Worm (Caenorhabditis elegans) whole organism, L1 larva: ENCODE measurements around the gene cnb-1.
A peak's percentile ranks its signal among the peaks of the same experiment; 100 is the strongest.

ENCODE experiments used
- C16A3.4 ChIP-seq: fragments of 150-350 bp; optimal IDR thresholded peaks from 2 replicates; lab custom pipeline; 2014; ENCODE audit warnings: missing biosample characterization, missing genetic modification characterization
- Y116A8C.19 ChIP-seq: sonication (generic microtip); optimal IDR thresholded peaks from 2 replicates; lab custom pipeline; 2016; ENCODE audit warnings: missing compliant biosample characterization, missing genetic modification characterization, borderline replicate concordance
- aha-1 ChIP-seq: fragments of 150-350 bp; optimal IDR thresholded peaks from 2 replicates; lab custom pipeline; 2014; ENCODE audit warnings: missing biosample characterization, missing genetic modification characterization
- aly-2 ChIP-seq: fragments of 150-350 bp; optimal IDR thresholded peaks from 2 replicates; lab custom pipeline; 2014; ENCODE audit warnings: missing biosample characterization, missing genetic modification characterization
- ama-1 ChIP-seq: fragments of 150-350 bp; optimal IDR thresholded peaks from 2 replicates; lab custom pipeline; 2014
- ceh-63 ChIP-seq: fragments of 200-800 bp; sonication (Bioruptor generic); optimal IDR thresholded peaks from 2 replicates; lab custom pipeline; 2018; ENCODE audit warnings: mild to moderate bottlenecking, missing genetic modification characterization, missing compliant biosample characterization
- ces-1 ChIP-seq: fragments of 150-350 bp; optimal IDR thresholded peaks from 2 replicates; lab custom pipeline; 2014; ENCODE audit warnings: missing biosample characterization, missing genetic modification reagents, missing genetic modification characterization
- dpl-1 ChIP-seq, 3 experiments: fragments of 150-350 bp in 2 of 3; sonication (generic microtip) in 1 of 3; optimal IDR thresholded peaks; 2 replicates each; lab custom pipeline; 2014 to 2017; ENCODE audit warnings: missing biosample characterization in 3 of 3, missing genetic modification characterization in 3 of 3, missing genetic modification reagents in 3 of 3
- dsc-1 ChIP-seq: sonication (generic microtip); optimal IDR thresholded peaks from 2 replicates; lab custom pipeline; 2016; ENCODE audit warnings: mild to moderate bottlenecking, missing genetic modification characterization, missing compliant biosample characterization
- efl-1 ChIP-seq, 4 experiments: fragments of 150-350 bp; optimal IDR thresholded peaks in 3 of 4; peaks in 1 of 4; 1 replicate in 1 of 4; 2 replicates in 3 of 4; lab custom pipeline; 2014; ENCODE audit warnings: missing biosample characterization in 2 of 4, missing genetic modification characterization in 2 of 4, missing genetic modification reagents in 2 of 4
- efl-3 ChIP-seq: fragments of 200-800 bp; sonication (Bioruptor generic); optimal IDR thresholded peaks from 2 replicates; lab custom pipeline; 2018; ENCODE audit warnings: mild to moderate bottlenecking, missing genetic modification characterization, missing compliant biosample characterization
- egl-13 ChIP-seq: sonication (generic microtip); optimal IDR thresholded peaks from 2 replicates; lab custom pipeline; 2016; ENCODE audit warnings: missing genotype, missing genetic modification reagents, missing genetic modification characterization, missing compliant biosample characterization
- elt-2 ChIP-seq: sonication (generic microtip); optimal IDR thresholded peaks from 2 replicates; lab custom pipeline; 2016; ENCODE audit warnings: missing genetic modification characterization, mild to moderate bottlenecking, inconsistent platforms, missing compliant biosample characterization, missing genetic modification reagents
- elt-3 ChIP-seq, 6 experiments: fragments of 150-350 bp in 1 of 6; sonication (generic microtip); optimal IDR thresholded peaks; 2 replicates each; lab custom pipeline; 2017 to 2018; ENCODE audit warnings: missing biosample characterization in 6 of 6, missing genetic modification characterization in 6 of 6, inconsistent platforms in 1 of 6
- fkh-10 ChIP-seq: sonication (generic microtip); optimal IDR thresholded peaks from 2 replicates; lab custom pipeline; 2017; ENCODE audit warnings: missing biosample characterization, missing genetic modification reagents, missing genetic modification characterization
- fkh-4 ChIP-seq: sonication (generic microtip); optimal IDR thresholded peaks from 2 replicates; lab custom pipeline; 2016; ENCODE audit warnings: missing compliant biosample characterization, missing genetic modification characterization, borderline replicate concordance
- isw-1 ChIP-seq: fragments of 200-800 bp; sonication (Bioruptor generic); IDR thresholded peaks from 2 replicates; pipeline ENCODE4 v1.3.6; 2022; ENCODE audit warnings: missing genetic modification characterization, missing compliant biosample characterization
- jun-1 ChIP-seq: fragments of 150-350 bp; optimal IDR thresholded peaks from 2 replicates; lab custom pipeline; 2014; ENCODE audit warnings: missing biosample characterization, missing genetic modification reagents, missing genetic modification characterization
- lin-13 ChIP-seq: fragments of 150-350 bp; optimal IDR thresholded peaks from 2 replicates; lab custom pipeline; 2014; ENCODE audit warnings: missing biosample characterization, missing genetic modification reagents, missing genetic modification characterization
- lin-35 ChIP-seq, 2 experiments: fragments of 150-350 bp; optimal IDR thresholded peaks; 2 replicates each; lab custom pipeline; 2014; ENCODE audit warnings: missing biosample characterization in 2 of 2, missing genetic modification characterization in 2 of 2, missing genetic modification reagents in 2 of 2
- lin-39 ChIP-seq: fragments of 150-350 bp; optimal IDR thresholded peaks from 2 replicates; lab custom pipeline; 2014; ENCODE audit warnings: missing biosample characterization, missing genetic modification reagents, missing genetic modification characterization
- lir-3 ChIP-seq: sonication (generic microtip); optimal IDR thresholded peaks from 2 replicates; lab custom pipeline; 2016; ENCODE audit warnings: mild to moderate bottlenecking, missing genetic modification characterization, moderate library complexity, missing compliant biosample characterization; ENCODE audit not compliant: poor library complexity
- mdl-1 ChIP-seq, 2 experiments: fragments of 150-350 bp; optimal IDR thresholded peaks; 2 replicates each; lab custom pipeline; 2014 to 2017; ENCODE audit warnings: missing biosample characterization in 2 of 2, missing genetic modification characterization in 2 of 2, inconsistent platforms in 1 of 2
- nhr-28 ChIP-seq: fragments of 150-350 bp; optimal IDR thresholded peaks from 2 replicates; lab custom pipeline; 2014; ENCODE audit warnings: missing biosample characterization, missing genetic modification characterization
- nhr-76 ChIP-seq: sonication (generic microtip); optimal IDR thresholded peaks from 2 replicates; lab custom pipeline; 2017; ENCODE audit warnings: missing biosample characterization, missing genetic modification characterization
- nhr-77 ChIP-seq: fragments of 150-350 bp; optimal IDR thresholded peaks from 2 replicates; lab custom pipeline; 2014; ENCODE audit warnings: missing biosample characterization, missing genetic modification characterization
- nhr-90 ChIP-seq: sonication (generic microtip); optimal IDR thresholded peaks from 2 replicates; lab custom pipeline; 2016; ENCODE audit warnings: mild to moderate bottlenecking, missing genetic modification characterization, missing compliant biosample characterization; ENCODE audit not compliant: poor library complexity
- pag-3 ChIP-seq: sonication (generic microtip); optimal IDR thresholded peaks from 2 replicates; lab custom pipeline; 2017; ENCODE audit warnings: missing genetic modification characterization, mild to moderate bottlenecking, missing compliant biosample characterization, antibody characterized with exemption, borderline replicate concordance; ENCODE audit not compliant: insufficient read depth
- pqm-1 ChIP-seq: sonication (generic microtip); optimal IDR thresholded peaks from 3 replicates; lab custom pipeline; 2017; ENCODE audit warnings: missing biosample characterization, missing genetic modification characterization
- rnt-1 ChIP-seq: sonication (generic microtip); optimal IDR thresholded peaks from 2 replicates; lab custom pipeline; 2016; ENCODE audit warnings: mild to moderate bottlenecking, missing genetic modification characterization, moderate library complexity, missing compliant biosample characterization
- snpc-4 ChIP-seq: fragments of 150-350 bp; optimal IDR thresholded peaks from 2 replicates; lab custom pipeline; 2014; ENCODE audit warnings: missing biosample characterization, missing genetic modification characterization
- snu-23 ChIP-seq: sonication (generic microtip); optimal IDR thresholded peaks from 2 replicates; lab custom pipeline; 2016; ENCODE audit warnings: missing genetic modification characterization, missing compliant biosample characterization
- tbx-2 ChIP-seq: sonication (generic microtip); optimal IDR thresholded peaks from 2 replicates; lab custom pipeline; 2016; ENCODE audit warnings: missing genetic modification characterization, missing compliant biosample characterization
- tlp-1 ChIP-seq: fragments of 150-350 bp; optimal IDR thresholded peaks from 2 replicates; lab custom pipeline; 2014; ENCODE audit warnings: missing biosample characterization, missing genetic modification characterization
- unc-130 ChIP-seq: fragments of 150-350 bp; optimal IDR thresholded peaks from 2 replicates; lab custom pipeline; 2017; ENCODE audit warnings: missing biosample characterization, missing genetic modification characterization, inconsistent platforms
- unc-30 ChIP-seq: sonication (generic microtip); optimal IDR thresholded peaks from 2 replicates; lab custom pipeline; 2017; ENCODE audit warnings: missing biosample characterization, missing genetic modification characterization
- unc-86 ChIP-seq: sonication (generic microtip); optimal IDR thresholded peaks from 2 replicates; lab custom pipeline; 2016; ENCODE audit warnings: missing genetic modification characterization, missing compliant biosample characterization
- unc-98 ChIP-seq: fragments of 200-800 bp; sonication (Bioruptor generic); IDR thresholded peaks from 2 replicates; pipeline ENCODE4 v1.3.6; 2022; ENCODE audit warnings: missing genetic modification characterization, missing compliant biosample characterization
- vab-15 ChIP-seq: sonication (generic microtip); optimal IDR thresholded peaks from 2 replicates; lab custom pipeline; 2017; ENCODE audit warnings: missing genotype, mild to moderate bottlenecking, missing genetic modification characterization, missing compliant biosample characterization

Gene cnb-1

ce11 chrV:11398616-11399015, 23.1 kb downstream of the cnb-1 start, which contains the start of gene nas-17:
nas-17 (plus strand) TSS chrV:11398916.
- TF ChIP-seq fkh-4 (no peak), jun-1 (tag; lab: Kevin White, UChicago) (no peak), unc-86 (tag; lab: Kevin White, UChicago) (no peak), snu-23 (no peak), efl-3 (GFP tag; lab: Kevin White, UChicago) (no peak), lin-35 (GFP tag; optimal IDR thresholded peaks at IDR 0.05; lab: Kevin White, UChicago) (no peak), lir-3 (tag; lab: Kevin White, UChicago) (no peak), tbx-2 (tag; lab: Kevin White, UChicago) (no peak), Y116A8C.19 (no peak), snpc-4 (tag; lab: Kevin White, UChicago) (no peak), efl-1 (optimal IDR thresholded peaks at IDR 0.05; lab: Kevin White, UChicago) (no peak), efl-1 (GFP tag; optimal IDR thresholded peaks at IDR 0.05 in 1 of 2; lab: Kevin White, UChicago) (no peak), aha-1 (tag; lab: Kevin White, UChicago) (no peak), unc-130 (no peak), unc-98 (GFP tag; lab: Robert Waterston, UW) (no peak), nhr-76 (tag; lab: Kevin White, UChicago) (no peak), lin-13 (no peak), nhr-28 (tag; lab: Kevin White, UChicago) (no peak), unc-30 (tag; lab: Kevin White, UChicago) (no peak), mdl-1 (tag; optimal IDR thresholded peaks at IDR 0.05; lab: Kevin White, UChicago) (no peak)

ce11 chrV:11402610-11403009, 27.1 kb downstream of the cnb-1 start, which contains the start of gene nas-19:
nas-19 (minus strand) TSS chrV:11402710.
- TF ChIP-seq dsc-1 (tag; lab: Kevin White, UChicago) (no peak), fkh-10 (GFP tag; lab: Kevin White, UChicago) (no peak), pag-3 (no peak), lir-3 (tag; lab: Kevin White, UChicago) (no peak)

ce11 chrV:11403059-11403458, 27.5 kb downstream of the cnb-1 start:
- TF ChIP-seq ceh-63 (no peak), Y116A8C.19 (no peak), C16A3.4 (tag; lab: Kevin White, UChicago) (no peak), nhr-77 (tag; lab: Kevin White, UChicago) (no peak), ces-1 (GFP tag; lab: Kevin White, UChicago) (no peak), pag-3 (no peak), elt-3 (tag; optimal IDR thresholded peaks at IDR 0.05; lab: Kevin White, UChicago) (no peak), elt-2 (tag; lab: Kevin White, UChicago) (peak; percentile 92), lin-39 (tag; lab: Kevin White, UChicago) (no peak), vab-15 (tag; lab: Kevin White, UChicago) (no peak), dpl-1 (GFP tag; optimal IDR thresholded peaks at IDR 0.05; lab: Kevin White, UChicago) (no peak), snu-23 (no peak), ama-1 (lab: Kevin White, UChicago) (no peak), tlp-1 (tag; lab: Kevin White, UChicago) (peak; percentile 82), nhr-76 (tag; lab: Kevin White, UChicago) (no peak), nhr-90 (tag; lab: Kevin White, UChicago) (no peak), tbx-2 (tag; lab: Kevin White, UChicago) (no peak), rnt-1 (tag; lab: Kevin White, UChicago) (no peak), isw-1 (GFP tag; lab: Robert Waterston, UW) (no peak), egl-13 (no peak), aly-2 (tag; lab: Kevin White, UChicago) (no peak), pqm-1 (tag; lab: Kevin White, UChicago) (peak; percentile 74)
